Worm (Caenorhabditis elegans) whole organism, early embryonic: ENCODE results near the gene T14G11.1.

Source experiments
- B0310.2 ChIP-seq: sonication (generic microtip); optimal IDR thresholded peaks from 2 replicates; lab custom pipeline; 2016; ENCODE audit warnings: mild to moderate bottlenecking, missing genetic modification characterization, missing compliant biosample characterization
- F13C5.2 ChIP-seq: sonication (generic microtip); optimal IDR thresholded peaks from 2 replicates; lab custom pipeline; 2017; ENCODE audit warnings: mild to moderate bottlenecking, missing genetic modification characterization, inconsistent platforms, missing compliant biosample characterization
- aly-1 ChIP-seq: sonication (generic microtip); optimal IDR thresholded peaks from 2 replicates; lab custom pipeline; 2016; ENCODE audit warnings: missing genetic modification characterization, missing compliant biosample characterization
- ama-1 ChIP-seq: fragments of 150-350 bp; optimal IDR thresholded peaks from 2 replicates; lab custom pipeline; 2014
- ceh-13 ChIP-seq: fragments of 200-800 bp; sonication (Bioruptor generic); optimal IDR thresholded peaks from 2 replicates; lab custom pipeline; 2018; ENCODE audit warnings: mild to moderate bottlenecking, missing genetic modification characterization, missing compliant biosample characterization
- ceh-36 ChIP-seq: sonication (generic microtip); optimal IDR thresholded peaks from 2 replicates; lab custom pipeline; 2016; ENCODE audit warnings: missing genetic modification characterization, inconsistent platforms, missing compliant biosample characterization
- ets-7 ChIP-seq: sonication (generic microtip); optimal IDR thresholded peaks from 2 replicates; lab custom pipeline; 2016; ENCODE audit warnings: missing genotype, missing genetic modification characterization, missing compliant biosample characterization
- flt-1 ChIP-seq: fragments of 200-800 bp; sonication (Bioruptor generic); IDR thresholded peaks from 2 replicates; pipeline ENCODE4 v1.3.6; 2022; ENCODE audit warnings: missing genetic modification characterization, missing compliant biosample characterization
- hmbx-1 ChIP-seq: sonication (generic microtip); optimal IDR thresholded peaks from 2 replicates; lab custom pipeline; 2016; ENCODE audit warnings: mild to moderate bottlenecking, missing genetic modification characterization, missing compliant biosample characterization
- hmg-4 ChIP-seq: fragments of 200-800 bp; sonication (Bioruptor generic); optimal IDR thresholded peaks from 2 replicates; lab custom pipeline; 2018; ENCODE audit warnings: mild to moderate bottlenecking, missing genetic modification characterization, missing compliant biosample characterization
- hnd-1 ChIP-seq: sonication (generic microtip); optimal IDR thresholded peaks from 2 replicates; lab custom pipeline; 2016; ENCODE audit warnings: missing genetic modification characterization, missing compliant biosample characterization
- pes-1 ChIP-seq: fragments of 200-800 bp; sonication (Bioruptor generic); IDR thresholded peaks from 2 replicates; pipeline ENCODE4 v1.3.6; 2022; ENCODE audit warnings: missing genetic modification reagents, missing genetic modification characterization, missing compliant biosample characterization
- scrt-1 ChIP-seq: fragments of 200-800 bp; sonication (Bioruptor generic); IDR thresholded peaks from 2 replicates; pipeline ENCODE4 v1.3.6; 2022; ENCODE audit warnings: missing genetic modification characterization, missing compliant biosample characterization
- sea-1 ChIP-seq: fragments of 200-800 bp; sonication (Bioruptor generic); conservative IDR thresholded peaks from 2 replicates; pipeline ENCODE4 v1.3.6; 2022; ENCODE audit warnings: missing genetic modification characterization, missing compliant biosample characterization
- tbx-11 ChIP-seq: fragments of 200-800 bp; sonication (Bioruptor generic); IDR thresholded peaks from 2 replicates; pipeline ENCODE4 v1.3.6; 2022; ENCODE audit warnings: missing genetic modification characterization, missing compliant biosample characterization
- tbx-37 ChIP-seq: fragments of 200-800 bp; sonication (Bioruptor generic); conservative IDR thresholded peaks from 2 replicates; pipeline ENCODE4 v1.3.6; 2022; ENCODE audit warnings: missing genetic modification reagents, missing genetic modification characterization, missing compliant biosample characterization
- tra-4 ChIP-seq: sonication (generic microtip); optimal IDR thresholded peaks from 2 replicates; lab custom pipeline; 2017; ENCODE audit warnings: missing genetic modification characterization, missing compliant biosample characterization

The T14G11.1 gene

DNA sequence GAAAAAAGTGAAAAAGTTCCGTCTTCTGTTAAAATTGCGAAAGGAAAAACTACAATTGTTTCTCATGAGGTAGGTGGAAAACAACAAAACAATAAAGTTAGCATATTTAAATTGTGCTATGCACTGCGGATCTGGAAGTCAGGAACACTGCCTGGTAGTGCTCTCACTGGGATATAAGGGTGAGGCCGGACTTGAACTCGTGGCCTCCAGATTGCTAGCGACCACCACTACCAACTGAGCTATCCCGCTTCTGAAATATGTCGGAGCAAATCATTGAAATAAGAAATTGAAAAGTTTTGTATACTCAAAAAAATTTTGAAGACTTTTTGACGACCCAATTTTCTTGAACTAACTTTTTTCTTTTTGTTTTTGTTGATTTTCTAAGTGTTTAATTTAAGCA, 7.8 kb downstream of the T14G11.1 start:
- TF ChIP-seq hnd-1 (tag; lab: Kevin White, UChicago) (no peak), hmbx-1 (no peak), aly-1 (no peak), ceh-36 (no peak), sea-1 (GFP tag; lab: Robert Waterston, UW) (peak; percentile 66; the same call in 1 of the 2 replicates)

DNA sequence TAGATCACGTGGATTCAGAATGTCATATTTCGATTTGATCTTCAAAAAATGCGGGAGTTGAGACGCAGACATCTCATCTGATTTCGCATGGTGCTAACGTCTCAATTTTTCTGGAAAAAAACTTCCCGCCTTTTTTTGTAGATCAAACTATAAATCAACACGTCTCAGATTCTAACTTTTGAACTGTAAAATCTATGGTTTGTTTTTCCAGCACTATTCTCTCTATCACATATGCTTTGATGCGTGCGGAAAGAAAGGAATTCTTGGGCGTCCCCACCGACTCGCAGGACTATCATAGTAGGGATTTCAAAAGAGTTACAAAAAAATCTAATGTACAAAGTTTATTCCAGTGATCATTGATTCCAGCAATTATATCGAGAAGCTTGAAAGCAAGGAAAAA, 8.9 kb downstream of the T14G11.1 start:
- TF ChIP-seq hmbx-1 (no peak), ets-7 (tag; lab: Kevin White, UChicago) (no peak), flt-1 (no peak), sea-1 (GFP tag; lab: Robert Waterston, UW) (no peak), tra-4 (no peak), aly-1 (no peak), hmg-4 (GFP tag; lab: Kevin White, UChicago) (no peak), ceh-13 (GFP tag; lab: Kevin White, UChicago) (no peak), scrt-1 (GFP tag; lab: Robert Waterston, UW) (0 out of 2 replicates have a peak, but pooled peaks have one; percentile 5), tbx-11 (GFP tag; lab: Robert Waterston, UW) (no peak), ama-1 (lab: Kevin White, UChicago) (peak; percentile 77), pes-1 (GFP tag; lab: Robert Waterston, UW) (no peak), hnd-1 (tag; lab: Kevin White, UChicago) (no peak), tbx-37 (GFP tag; lab: Robert Waterston, UW) (no peak), B0310.2 (peak; percentile 13), ceh-36 (no peak), F13C5.2 (no peak)

- no peak for TF ChIP-seq hmbx-1
- no peak for TF ChIP-seq flt-1
- no peak for TF ChIP-seq ceh-36
- TF ChIP-seq sea-1 (GFP tag; lab: Robert Waterston, UW): no peak
- no peak for TF ChIP-seq B0310.2
- no peak for TF ChIP-seq hnd-1 (tag; lab: Kevin White, UChicago)
- no peak for TF ChIP-seq F13C5.2
- no peak for TF ChIP-seq tra-4
- no peak for TF ChIP-seq ama-1 (lab: Kevin White, UChicago)
- no peak for TF ChIP-seq aly-1
- no peak for TF ChIP-seq hmg-4 (GFP tag; lab: Kevin White, UChicago)
- TF ChIP-seq ets-7 (tag; lab: Kevin White, UChicago): no peak
- no peak for TF ChIP-seq tbx-37 (GFP tag; lab: Robert Waterston, UW)
- no peak for TF ChIP-seq pes-1 (GFP tag; lab: Robert Waterston, UW)
- TF ChIP-seq ceh-13 (GFP tag; lab: Kevin White, UChicago): no peak
- no peak for TF ChIP-seq scrt-1 (GFP tag; lab: Robert Waterston, UW)
- no peak for TF ChIP-seq tbx-11 (GFP tag; lab: Robert Waterston, UW)
Measured at ce11 chrX:2698197-2698800, 9.5 kb downstream of the T14G11.1 start.

DNA sequence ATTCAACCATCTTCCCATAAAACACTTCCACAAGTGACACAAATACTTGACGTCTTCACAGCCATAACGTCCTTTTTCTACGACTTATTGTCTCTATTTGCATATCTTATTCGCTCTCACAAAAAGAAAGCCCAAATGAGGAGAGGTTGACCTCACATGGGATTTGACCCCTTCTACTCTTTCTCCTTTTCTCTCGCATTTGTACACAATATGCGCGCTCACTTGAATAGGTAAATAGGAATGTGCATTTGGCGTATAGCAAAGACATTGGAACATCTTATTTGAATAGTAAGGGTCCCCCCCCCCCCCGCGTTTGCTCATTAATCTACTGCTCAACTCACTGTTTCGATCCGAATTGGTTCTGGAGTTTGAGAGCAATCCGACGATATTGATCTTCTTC, 11.9 kb downstream of the T14G11.1 start:
- TF ChIP-seq hmg-4 (GFP tag; lab: Kevin White, UChicago) (peak; percentile 52), ets-7 (tag; lab: Kevin White, UChicago) (no peak), tbx-37 (GFP tag; lab: Robert Waterston, UW) (no peak), ama-1 (lab: Kevin White, UChicago) (peak; percentile 7)

- TF ChIP-seq ceh-13 (GFP tag; lab: Kevin White, UChicago): no peak
- no peak for TF ChIP-seq B0310.2
- no peak for TF ChIP-seq tbx-37 (GFP tag; lab: Robert Waterston, UW)
- TF ChIP-seq F13C5.2: no peak
- no peak for TF ChIP-seq ceh-36
- no peak for TF ChIP-seq hnd-1 (tag; lab: Kevin White, UChicago)
- TF ChIP-seq flt-1: no peak
- TF ChIP-seq scrt-1 (GFP tag; lab: Robert Waterston, UW): no peak
- no peak for TF ChIP-seq pes-1 (GFP tag; lab: Robert Waterston, UW)
- no peak for TF ChIP-seq hmg-4 (GFP tag; lab: Kevin White, UChicago)
- TF ChIP-seq tra-4: no peak
- TF ChIP-seq hmbx-1: no peak
- TF ChIP-seq ama-1 (lab: Kevin White, UChicago): no peak
- TF ChIP-seq ets-7 (tag; lab: Kevin White, UChicago): no peak
Measured at ce11 chrX:2703887-2704286, 15.1 kb downstream of the T14G11.1 start.

DNA sequence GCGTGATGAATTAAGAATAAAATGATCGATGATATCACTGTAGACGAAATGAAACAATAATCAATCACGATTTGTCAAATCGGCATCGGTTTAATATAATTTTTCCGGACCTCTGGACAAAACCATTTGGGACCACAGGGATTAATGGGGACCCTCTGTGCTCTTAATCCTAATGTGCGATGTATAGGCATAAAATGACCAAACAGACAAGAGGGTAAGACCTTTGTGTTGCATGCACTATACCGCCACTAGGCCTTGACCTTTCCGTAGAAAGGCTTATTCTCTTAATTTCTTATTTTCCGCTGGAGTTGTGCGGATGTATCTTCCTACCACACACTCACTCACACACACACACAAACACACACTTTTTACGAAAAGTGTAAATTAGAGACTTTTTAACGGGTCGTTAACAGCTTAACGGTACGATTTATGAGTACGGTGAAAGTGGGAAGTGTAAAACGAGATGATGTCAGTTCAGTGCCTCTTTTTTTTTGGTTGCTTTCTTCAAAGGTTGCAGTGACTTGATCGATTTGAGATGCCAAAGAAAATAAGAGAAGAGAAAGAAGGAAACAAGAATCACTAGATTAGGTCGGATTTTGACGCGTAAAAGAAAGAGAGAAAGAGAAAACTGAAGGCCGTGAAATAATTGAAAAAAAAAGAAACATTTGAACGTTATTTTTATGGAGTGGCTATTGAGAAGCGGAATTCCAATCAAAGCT, 16.1 kb downstream of the T14G11.1 start:
- TF ChIP-seq ama-1 (lab: Kevin White, UChicago) (no peak), tra-4 (no peak), ceh-36 (peak; percentile 82)

ce11 chrX:2705809-2706378, 17.1 kb downstream of the T14G11.1 start, which contains the start of gene igcm-3:
Gene igcm-3, minus strand, starts transcription at chrX:2705859.
- TF ChIP-seq B0310.2: peak; percentile 20
- no peak for TF ChIP-seq sea-1 (GFP tag; lab: Robert Waterston, UW)
- peak; percentile 76 for TF ChIP-seq hmg-4 (GFP tag; lab: Kevin White, UChicago)
- peak; percentile 21 for TF ChIP-seq F13C5.2

- TF ChIP-seq tra-4 (no peak), ets-7 (tag; lab: Kevin White, UChicago) (peak; percentile 32)
Measured at ce11 chrX:2707480-2708015, 18.8 kb downstream of the T14G11.1 start.
